Fruit fly (Drosophila melanogaster) whole organism, pupa: Measurements from ENCODE around the gene CG13024.

Experiments used
- CG10348 ChIP-seq: fragments of 200-800 bp; sonication (Bioruptor generic); IDR thresholded peaks from 2 replicates; pipeline ENCODE4 v1.3.6; 2022; ENCODE audit warnings: missing biosample characterization, missing genetic modification characterization
- CG14655 ChIP-seq: fragments of 200-800 bp; sonication (Bioruptor generic); optimal IDR thresholded peaks from 3 replicates; lab custom pipeline; 2017; ENCODE audit warnings: mild to moderate bottlenecking, missing biosample characterization, missing genetic modification reagents, missing genetic modification characterization
- CG32121 ChIP-seq: fragments of 200-800 bp; sonication (Bioruptor generic); IDR thresholded peaks from 2 replicates; pipeline ENCODE4 v1.3.6; 2022; ENCODE audit warnings: missing biosample characterization, missing genetic modification characterization
- CG8159 ChIP-seq: fragments of 200-800 bp; sonication (Bioruptor generic); optimal IDR thresholded peaks from 3 replicates; lab custom pipeline; 2018; ENCODE audit warnings: missing biosample characterization, mild to moderate bottlenecking, missing genetic modification characterization, moderate library complexity
- CG8301 ChIP-seq: fragments of 200-800 bp; sonication (Bioruptor generic); optimal IDR thresholded peaks from 2 replicates; lab custom pipeline; 2018; ENCODE audit warnings: missing biosample characterization, mild to moderate bottlenecking, missing genetic modification characterization
- EcR ChIP-seq: fragments of 200-800 bp; sonication (Bioruptor generic); optimal IDR thresholded peaks from 3 replicates; lab custom pipeline; 2019; ENCODE audit warnings: missing biosample characterization, missing genetic modification characterization, mild to moderate bottlenecking, moderate library complexity, missing genetic modification reagents
- Ets98B ChIP-seq: fragments of 200-800 bp; sonication (Bioruptor generic); IDR thresholded peaks from 2 replicates; pipeline ENCODE4 v1.3.6; 2022; ENCODE audit warnings: missing biosample characterization, missing genetic modification characterization
- fd96Ca ChIP-seq: fragments of 200-800 bp; sonication (Bioruptor generic); IDR thresholded peaks from 3 replicates; pipeline ENCODE4 v1.3.6; 2022; ENCODE audit warnings: missing biosample characterization, missing genetic modification characterization
- gl ChIP-seq: fragments of 200-800 bp; sonication (Bioruptor generic); optimal IDR thresholded peaks from 2 replicates; lab custom pipeline; 2018; ENCODE audit warnings: missing biosample characterization, mild to moderate bottlenecking, missing genetic modification characterization
- rn ChIP-seq: fragments of 200-800 bp; sonication (Bioruptor generic); IDR thresholded peaks from 2 replicates; pipeline ENCODE4 v1.3.6; 2022; ENCODE audit warnings: missing biosample characterization, missing genetic modification characterization

DNA sequence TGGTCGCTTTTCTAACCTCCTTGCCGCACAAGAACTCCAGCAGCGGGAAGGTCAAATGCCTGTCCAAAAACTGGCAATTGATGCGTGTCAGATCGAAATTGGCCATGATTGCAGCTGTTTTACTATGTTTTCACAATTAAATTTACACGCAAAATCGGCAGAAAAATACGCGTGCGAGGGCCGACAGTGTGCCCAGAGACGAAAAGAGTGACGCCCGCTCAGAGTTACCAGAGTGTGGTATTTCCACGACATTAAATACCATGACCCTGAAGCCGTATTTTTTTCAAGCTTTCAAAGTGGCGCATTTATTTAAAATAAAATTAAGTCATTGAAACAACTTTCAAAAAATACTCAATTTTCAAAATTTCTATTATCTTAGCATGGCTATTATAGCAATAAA is 42.1 kb downstream of the CG13024 start, which contains the start of gene eIF3e:
- no peak for TF ChIP-seq CG8159 (tag; lab: Kevin White, UChicago)
- TF ChIP-seq CG10348 (GFP tag; lab: Robert Waterston, UW) = no peak
- TF ChIP-seq gl (tag; lab: Kevin White, UChicago) = no peak
- no peak for TF ChIP-seq rn (GFP tag; lab: Robert Waterston, UW)
- no peak for TF ChIP-seq CG32121 (GFP tag; lab: Robert Waterston, UW)
- no peak for TF ChIP-seq EcR
- TF ChIP-seq Ets98B (GFP tag; lab: Robert Waterston, UW) = no peak
- no peak for TF ChIP-seq CG14655 (GFP tag; lab: Kevin White, UChicago)
- no peak for TF ChIP-seq fd96Ca (GFP tag; lab: Robert Waterston, UW)
- TF ChIP-seq CG8301 = no peak
